Fruit fly (Drosophila melanogaster) whole organism, embryonic: ENCODE results near the gene CG32344.

ENCODE experiments used
- CG10654 ChIP-seq: fragments of 200-800 bp; sonication (Bioruptor generic); optimal IDR thresholded peaks from 2 replicates; lab custom pipeline; 2016; ENCODE audit warnings: missing biosample characterization, missing genetic modification characterization
- CG11247 ChIP-seq: fragments of 200-800 bp; sonication (Bioruptor generic); IDR thresholded peaks from 2 replicates; pipeline ENCODE4 v1.3.6; 2022; ENCODE audit warnings: missing biosample characterization, missing genetic modification characterization
- CG11398 ChIP-seq: fragments of 200-800 bp; sonication (Bioruptor generic); optimal IDR thresholded peaks from 2 replicates; lab custom pipeline; 2016; ENCODE audit warnings: missing biosample characterization, missing genetic modification characterization
- CG12744 ChIP-seq: fragments of 200-800 bp; sonication (Bioruptor generic); optimal IDR thresholded peaks from 2 replicates; lab custom pipeline; 2016; ENCODE audit warnings: missing biosample characterization, missing genetic modification characterization
- CG14050 ChIP-seq: fragments of 200-800 bp; sonication (Bioruptor generic); IDR thresholded peaks from 3 replicates; pipeline ENCODE4 v1.3.6; 2022; ENCODE audit warnings: missing biosample characterization, missing genetic modification characterization
- CG15073 ChIP-seq: fragments of 200-800 bp; sonication (Bioruptor generic); optimal IDR thresholded peaks from 2 replicates; lab custom pipeline; 2016; ENCODE audit warnings: missing biosample characterization, missing genetic modification characterization
- CG1529 ChIP-seq: fragments of 200-800 bp; sonication (Bioruptor generic); optimal IDR thresholded peaks from 3 replicates; lab custom pipeline; 2018; ENCODE audit warnings: missing biosample characterization, missing genetic modification characterization
- CG1647 ChIP-seq: fragments of 200-800 bp; sonication (Bioruptor generic); optimal IDR thresholded peaks from 3 replicates; lab custom pipeline; 2016; ENCODE audit warnings: missing biosample characterization, missing genetic modification characterization
- CG16779 ChIP-seq: fragments of 200-800 bp; sonication (Bioruptor generic); IDR thresholded peaks from 2 replicates; pipeline ENCODE4 v1.3.6; 2022; ENCODE audit warnings: missing biosample characterization, missing genetic modification characterization
- CG2202 ChIP-seq: fragments of 200-800 bp; sonication (Bioruptor generic); optimal IDR thresholded peaks from 2 replicates; lab custom pipeline; 2018; ENCODE audit warnings: missing biosample characterization, mild to moderate bottlenecking, missing genetic modification characterization
- CG3995 ChIP-seq: fragments of 200-800 bp; sonication (Bioruptor generic); optimal IDR thresholded peaks from 3 replicates; lab custom pipeline; 2016; ENCODE audit warnings: missing biosample characterization, missing genetic modification characterization
- CG4424 ChIP-seq: fragments of 200-800 bp; sonication (Bioruptor generic); optimal IDR thresholded peaks from 3 replicates; lab custom pipeline; 2016; ENCODE audit warnings: missing biosample characterization, missing genetic modification characterization
- CG6689 ChIP-seq: fragments of 200-800 bp; sonication (Bioruptor generic); IDR thresholded peaks from 2 replicates; pipeline ENCODE4 v1.3.6; 2022; ENCODE audit warnings: missing biosample characterization, missing genetic modification characterization
- CG7556 ChIP-seq: fragments of 200-800 bp; sonication (Bioruptor generic); optimal IDR thresholded peaks from 2 replicates; lab custom pipeline; 2017; ENCODE audit warnings: missing biosample characterization, mild to moderate bottlenecking, missing genetic modification characterization
- CG9727 ChIP-seq: fragments of 200-800 bp; sonication (Bioruptor generic); optimal IDR thresholded peaks from 3 replicates; lab custom pipeline; 2017; ENCODE audit warnings: missing biosample characterization, mild to moderate bottlenecking, missing genetic modification characterization
- CHES-1-like ChIP-seq: fragments of 200-800 bp; sonication (Bioruptor generic); optimal IDR thresholded peaks from 2 replicates; lab custom pipeline; 2016; ENCODE audit warnings: missing biosample characterization, missing genetic modification characterization
- CrebB ChIP-seq: fragments of 200-800 bp; sonication (Bioruptor generic); optimal IDR thresholded peaks from 3 replicates; lab custom pipeline; 2018; ENCODE audit warnings: missing biosample characterization, mild to moderate bottlenecking, missing genetic modification characterization
- E2f1 ChIP-seq: fragments of 200-800 bp; sonication (Bioruptor generic); IDR thresholded peaks from 2 replicates; pipeline ENCODE4 v1.3.6; 2022; ENCODE audit warnings: missing biosample characterization, missing genetic modification characterization
- Gug ChIP-seq: fragments of 200-800 bp; sonication (Bioruptor generic); IDR thresholded peaks from 4 replicates; pipeline ENCODE4 v1.3.6; 2022; ENCODE audit warnings: missing biosample characterization, missing genetic modification characterization
- HLH54F ChIP-seq: fragments of 200-800 bp; sonication (Bioruptor generic); optimal IDR thresholded peaks from 3 replicates; lab custom pipeline; 2016; ENCODE audit warnings: missing biosample characterization, missing genetic modification characterization
- Hr78 ChIP-seq, 2 experiments: fragments of 200-800 bp in 1 of 2; fragments of >200 bp in 1 of 2; sonication (Bioruptor generic) in 1 of 2; optimal IDR thresholded peaks; 2 replicates each; lab custom pipeline; 2017 to 2019; ENCODE audit warnings: missing biosample characterization in 2 of 2, missing genetic modification characterization in 2 of 2, mild to moderate bottlenecking in 1 of 2, moderate library complexity in 1 of 2
- MTF-1 ChIP-seq: fragments of 200-800 bp; sonication (Bioruptor generic); optimal IDR thresholded peaks from 2 replicates; lab custom pipeline; 2018; ENCODE audit warnings: missing biosample characterization, mild to moderate bottlenecking, missing genetic modification characterization, borderline replicate concordance
- Ptx1 ChIP-seq: fragments of 200-800 bp; sonication (Bioruptor generic); IDR thresholded peaks from 2 replicates; pipeline ENCODE4 v1.3.6; 2022; ENCODE audit warnings: missing biosample characterization, missing genetic modification characterization
- Side ChIP-seq: fragments of 200-800 bp; sonication (Bioruptor generic); optimal IDR thresholded peaks from 2 replicates; lab custom pipeline; 2016; ENCODE audit warnings: missing biosample characterization, missing genetic modification characterization
- Sox100B ChIP-seq: fragments of 200-800 bp; sonication (Bioruptor generic); optimal IDR thresholded peaks from 3 replicates; lab custom pipeline; 2018; ENCODE audit warnings: missing biosample characterization, mild to moderate bottlenecking, missing genetic modification characterization
- Sox102F ChIP-seq: fragments of 200-800 bp; sonication (Bioruptor generic); optimal IDR thresholded peaks from 2 replicates; lab custom pipeline; 2018; ENCODE audit warnings: missing biosample characterization, mild to moderate bottlenecking, missing genetic modification characterization, moderate library complexity
- Sry-δ ChIP-seq: fragments of 200-800 bp; sonication (Bioruptor generic); optimal IDR thresholded peaks from 2 replicates; lab custom pipeline; 2016; ENCODE audit warnings: missing biosample characterization, missing genetic modification characterization
- Ssrp ChIP-seq: fragments of 200-800 bp; sonication (Bioruptor generic); optimal IDR thresholded peaks from 2 replicates; lab custom pipeline; 2018; ENCODE audit warnings: missing biosample characterization, mild to moderate bottlenecking, missing genetic modification characterization, moderate library complexity
- Usf ChIP-seq: fragments of 200-800 bp; sonication (Bioruptor generic); optimal IDR thresholded peaks from 2 replicates; lab custom pipeline; 2017; ENCODE audit warnings: missing genotype, missing biosample characterization, missing genetic modification characterization
- amos ChIP-seq: fragments of 200-800 bp; sonication (Bioruptor generic); IDR thresholded peaks from 2 replicates; pipeline ENCODE4 v1.3.6; 2022; ENCODE audit warnings: missing biosample characterization, missing genetic modification characterization; ENCODE audit not compliant: partially characterized antibody
- cato ChIP-seq: fragments of 200-800 bp; sonication (Bioruptor generic); optimal IDR thresholded peaks from 2 replicates; lab custom pipeline; 2016; ENCODE audit warnings: missing biosample characterization, missing genetic modification characterization, borderline replicate concordance
- chif ChIP-seq, 2 experiments: fragments of 200-800 bp; sonication (Bioruptor generic); optimal IDR thresholded peaks; 3 replicates each; lab custom pipeline; 2016; ENCODE audit warnings: missing biosample characterization in 2 of 2, missing genetic modification characterization in 2 of 2
- eve ChIP-seq, 2 experiments: fragments of >200 bp; optimal IDR thresholded peaks; 2 replicates each; lab custom pipeline; 2017; ENCODE audit warnings: missing biosample characterization in 2 of 2, missing genetic modification characterization in 2 of 2
- fu2 ChIP-seq: fragments of 200-800 bp; sonication (Bioruptor generic); optimal IDR thresholded peaks from 2 replicates; lab custom pipeline; 2016; ENCODE audit warnings: missing biosample characterization, missing genetic modification characterization
- jigr1 ChIP-seq: fragments of 200-800 bp; sonication (Bioruptor generic); IDR thresholded peaks from 3 replicates; pipeline ENCODE4 v1.3.6; 2022; ENCODE audit warnings: missing biosample characterization, missing genetic modification characterization
- jing ChIP-seq: fragments of 200-800 bp; sonication (Bioruptor generic); optimal IDR thresholded peaks from 2 replicates; lab custom pipeline; 2018; ENCODE audit warnings: missing biosample characterization, mild to moderate bottlenecking, missing genetic modification characterization
- kah ChIP-seq: fragments of 200-800 bp; sonication (Bioruptor generic); optimal IDR thresholded peaks from 2 replicates; lab custom pipeline; 2018; ENCODE audit warnings: missing biosample characterization, mild to moderate bottlenecking, missing genetic modification characterization
- lab ChIP-seq: fragments of 200-800 bp; sonication (Bioruptor generic); optimal IDR thresholded peaks from 3 replicates; lab custom pipeline; 2017; ENCODE audit warnings: missing biosample characterization, missing genetic modification characterization, mild to moderate bottlenecking, moderate library complexity, missing genetic modification reagents
- nom ChIP-seq: fragments of 200-800 bp; sonication (Bioruptor generic); optimal IDR thresholded peaks from 2 replicates; lab custom pipeline; 2017; ENCODE audit warnings: missing biosample characterization, missing genetic modification characterization, mild to moderate bottlenecking, moderate library complexity, missing genetic modification reagents
- onecut ChIP-seq: fragments of 200-800 bp; sonication (Bioruptor generic); IDR thresholded peaks from 2 replicates; pipeline ENCODE4 v1.3.6; 2022; ENCODE audit warnings: missing biosample characterization, missing genetic modification characterization
- org-1 ChIP-seq: fragments of 200-800 bp; sonication (Bioruptor generic); optimal IDR thresholded peaks from 2 replicates; lab custom pipeline; 2017; ENCODE audit warnings: missing biosample characterization, missing genetic modification characterization
- pita ChIP-seq: fragments of 200-800 bp; sonication (Bioruptor generic); optimal IDR thresholded peaks from 2 replicates; lab custom pipeline; 2017; ENCODE audit warnings: missing biosample characterization, mild to moderate bottlenecking, missing genetic modification characterization
- pnt ChIP-seq: fragments of 200-800 bp; sonication (Bioruptor generic); optimal IDR thresholded peaks from 3 replicates; lab custom pipeline; 2016; ENCODE audit warnings: missing biosample characterization, missing genetic modification characterization
- prd ChIP-seq, 3 experiments: fragments of >200 bp in 2 of 3; fragments of 200-800 bp in 1 of 3; sonication (Bioruptor generic) in 1 of 3; optimal IDR thresholded peaks in 2 of 3; IDR thresholded peaks in 1 of 3; 2 replicates in 2 of 3; 3 replicates in 1 of 3; pipeline versions ENCODE4 v1.3.6 to Lab custom; 2017 to 2022; ENCODE audit warnings: missing biosample characterization in 1 of 3, missing genetic modification characterization in 1 of 3
- tin ChIP-seq: fragments of 200-800 bp; sonication (Bioruptor generic); optimal IDR thresholded peaks from 3 replicates; lab custom pipeline; 2016; ENCODE audit warnings: missing biosample characterization, missing genetic modification characterization
- vvl ChIP-seq: fragments of 200-800 bp; sonication (Bioruptor generic); IDR thresholded peaks from 2 replicates; pipeline ENCODE4 v1.3.6; 2022; ENCODE audit warnings: missing biosample characterization, missing genetic modification characterization
- wek ChIP-seq: fragments of 200-800 bp; sonication (Bioruptor generic); optimal IDR thresholded peaks from 3 replicates; lab custom pipeline; 2018; ENCODE audit warnings: missing biosample characterization, mild to moderate bottlenecking, missing genetic modification characterization, moderate library complexity
- wor ChIP-seq: fragments of 200-800 bp; sonication (Bioruptor generic); IDR thresholded peaks from 2 replicates; pipeline ENCODE4 v1.3.6; 2022; ENCODE audit warnings: missing biosample characterization, missing genetic modification characterization
- yki ChIP-seq: fragments of >200 bp; optimal IDR thresholded peaks from 3 replicates; lab custom pipeline; 2018

Gene CG32344

dm6 chr3L:347641-348405, 23.3 kb upstream of the CG32344 start (continued):
- TF ChIP-seq org-1 (GFP tag; lab: Kevin White, UChicago) = peak; percentile 70
- TF ChIP-seq Side (GFP tag; lab: Kevin White, UChicago) = peak; percentile 69
- 0 out of 3 replicates have a peak, but pooled peaks have one; percentile 54 for TF ChIP-seq jigr1
- peak; percentile 69 for TF ChIP-seq wor (GFP tag; lab: Robert Waterston, UW)
- TF ChIP-seq CHES-1-like (GFP tag; lab: Kevin White, UChicago) = peak; percentile 58
- 0 out of 2 replicates have a peak, but pooled peaks have one; percentile 14 for TF ChIP-seq CG16779
- TF ChIP-seq CG15073 (GFP tag; lab: Kevin White, UChicago) = peak; percentile 15
- peak; percentile 14 for TF ChIP-seq MTF-1 (GFP tag; lab: Kevin White, UChicago)
- peak; percentile 53; the same call in 2 of the 3 replicates for TF ChIP-seq CG14050 (GFP tag; lab: Robert Waterston, UW)
- TF ChIP-seq pita (GFP tag; lab: Kevin White, UChicago) = no peak
- peak; percentile 50 to 86 for TF ChIP-seq chif (GFP tag; optimal IDR thresholded peaks at IDR 0.05; lab: Kevin White, UChicago)
- TF ChIP-seq eve (GFP tag; optimal IDR thresholded peaks at IDR 0.05; lab: Kevin White, UChicago) = no peak
- TF ChIP-seq CG6689 (GFP tag; lab: Robert Waterston, UW) = peak; percentile 54
- TF ChIP-seq CG12744 (GFP tag; lab: Kevin White, UChicago) = no peak
- peak; percentile 54 for TF ChIP-seq CG11398 (GFP tag; lab: Kevin White, UChicago)
- no peak for TF ChIP-seq CrebB
- TF ChIP-seq Hr78 (GFP tag; optimal IDR thresholded peaks at IDR 0.05; lab: Kevin White, UChicago) = peak in 1 of 2 experiments; percentile 80
- peak; percentile 58 for TF ChIP-seq cato
- TF ChIP-seq lab = peak; percentile 66
- TF ChIP-seq CG10654 (GFP tag; lab: Kevin White, UChicago) = peak; percentile 70
- peak; percentile 81 for TF ChIP-seq CG4424 (GFP tag; lab: Kevin White, UChicago)
- TF ChIP-seq CG1647 (GFP tag; lab: Kevin White, UChicago) = peak; percentile 53
- peak; percentile 81 for TF ChIP-seq Ssrp (tag; lab: Kevin White, UChicago)
- peak; percentile 69 for TF ChIP-seq Sox100B
- peak; percentile 68 for TF ChIP-seq E2f1 (GFP tag; lab: Robert Waterston, UW)
- TF ChIP-seq nom = peak; percentile 61
- no peak for TF ChIP-seq amos (GFP tag; lab: Robert Waterston, UW)
- TF ChIP-seq fu2 (GFP tag; lab: Kevin White, UChicago) = peak; percentile 20
- TF ChIP-seq prd (optimal IDR thresholded peaks at IDR 0.05; lab: Kevin White, UChicago) = no peak
- peak; percentile 82 for TF ChIP-seq prd (GFP tag; IDR thresholded peaks at IDR 0.05; lab: Robert Waterston, UW)
- TF ChIP-seq CG7556 (GFP tag; lab: Kevin White, UChicago) = peak; percentile 61
- no peak for TF ChIP-seq Usf (GFP tag; lab: Kevin White, UChicago)
- TF ChIP-seq pnt (GFP tag; lab: Kevin White, UChicago) = peak; percentile 82
- peak; percentile 42; the same call in 1 of the 2 replicates for TF ChIP-seq CG11247 (GFP tag; lab: Robert Waterston, UW)
- TF ChIP-seq onecut (GFP tag; lab: Robert Waterston, UW) = peak; percentile 50; the same call in 1 of the 2 replicates
- peak; percentile 74 for TF ChIP-seq CG1529 (GFP tag; lab: Kevin White, UChicago)
- TF ChIP-seq CG9727 (GFP tag; lab: Kevin White, UChicago) = peak; percentile 72
- TF ChIP-seq HLH54F = peak; percentile 16
- peak; percentile 64 for TF ChIP-seq jing (GFP tag; lab: Kevin White, UChicago)
- TF ChIP-seq Sox102F (GFP tag; lab: Kevin White, UChicago) = peak; percentile 86
- peak; percentile 73 for TF ChIP-seq Ptx1
- no peak for TF ChIP-seq Sry-δ
- no peak for TF ChIP-seq yki (lab: Kevin White, UChicago)
- TF ChIP-seq kah (GFP tag; lab: Kevin White, UChicago) = peak; percentile 61
- peak; percentile 86 for TF ChIP-seq vvl (GFP tag; lab: Robert Waterston, UW)
- TF ChIP-seq CG2202 (tag; lab: Kevin White, UChicago) = peak; percentile 71
- TF ChIP-seq Gug (GFP tag; lab: Robert Waterston, UW) = peak; percentile 49; the same call in 2 of the 4 replicates
- peak; percentile 65 for TF ChIP-seq wek (GFP tag; lab: Kevin White, UChicago)
- no peak for TF ChIP-seq CG3995 (GFP tag; lab: Kevin White, UChicago)
- peak; percentile 76 for TF ChIP-seq tin (GFP tag; lab: Kevin White, UChicago)
